Fruit fly (Drosophila melanogaster) whole organism, embryonic: ENCODE measurements around the gene Cyt-c1L.

Experiments used
- Bgb ChIP-seq: fragments of 200-800 bp; sonication (Bioruptor generic); IDR thresholded peaks from 2 replicates; pipeline ENCODE4 v1.3.6; 2022; ENCODE audit warnings: missing biosample characterization, missing genetic modification characterization; ENCODE audit not compliant: partially characterized antibody
- Bteb2 ChIP-seq: fragments of 200-800 bp; sonication (Bioruptor generic); optimal IDR thresholded peaks from 2 replicates; lab custom pipeline; 2016; ENCODE audit warnings: missing biosample characterization, missing genetic modification characterization
- CG1024 ChIP-seq: fragments of 200-800 bp; sonication (Bioruptor generic); IDR thresholded peaks from 2 replicates; pipeline ENCODE4 v1.3.6; 2022; ENCODE audit warnings: missing biosample characterization, missing genetic modification characterization
- CG10543 ChIP-seq: fragments of 200-800 bp; sonication (Bioruptor generic); optimal IDR thresholded peaks from 3 replicates; lab custom pipeline; 2017; ENCODE audit warnings: missing biosample characterization, mild to moderate bottlenecking, missing genetic modification characterization, moderate library complexity
- CG10565 ChIP-seq: fragments of 200-800 bp; sonication (Bioruptor generic); optimal IDR thresholded peaks from 3 replicates; lab custom pipeline; 2016; ENCODE audit warnings: missing biosample characterization, mild to moderate bottlenecking, missing genetic modification characterization
- CG11456 ChIP-seq: fragments of 200-800 bp; sonication (Bioruptor generic); IDR thresholded peaks from 3 replicates; pipeline ENCODE4 v1.3.6; 2022; ENCODE audit warnings: missing biosample characterization, missing genetic modification characterization
- CG11696 ChIP-seq: fragments of 200-800 bp; sonication (Bioruptor generic); IDR thresholded peaks from 2 replicates; pipeline ENCODE4 v1.3.6; 2022; ENCODE audit warnings: missing biosample characterization, missing genetic modification characterization
- CG12071 ChIP-seq: fragments of 200-800 bp; sonication (Bioruptor generic); optimal IDR thresholded peaks from 3 replicates; lab custom pipeline; 2018; ENCODE audit warnings: missing biosample characterization, mild to moderate bottlenecking, missing genetic modification characterization
- CG13624 ChIP-seq: fragments of 200-800 bp; sonication (Bioruptor generic); optimal IDR thresholded peaks from 2 replicates; lab custom pipeline; 2016; ENCODE audit warnings: missing biosample characterization, missing genetic modification characterization
- CG14710 ChIP-seq: fragments of 200-800 bp; sonication (Bioruptor generic); optimal IDR thresholded peaks from 3 replicates; lab custom pipeline; 2019; ENCODE audit warnings: missing biosample characterization, mild to moderate bottlenecking, missing genetic modification characterization, moderate library complexity
- CG1603 ChIP-seq: fragments of 200-800 bp; sonication (Bioruptor generic); optimal IDR thresholded peaks from 2 replicates; lab custom pipeline; 2019; ENCODE audit warnings: missing biosample characterization, mild to moderate bottlenecking, missing genetic modification characterization, moderate library complexity
- CG18599 ChIP-seq: fragments of 200-800 bp; sonication (Bioruptor generic); optimal IDR thresholded peaks from 3 replicates; lab custom pipeline; 2017; ENCODE audit warnings: missing biosample characterization, missing genetic modification characterization, mild to moderate bottlenecking, moderate library complexity, missing genetic modification reagents
- CG2199 ChIP-seq: fragments of 200-800 bp; sonication (Bioruptor generic); IDR thresholded peaks from 3 replicates; pipeline ENCODE4 v1.3.6; 2022; ENCODE audit warnings: missing biosample characterization, missing genetic modification characterization
- CG2889 ChIP-seq: fragments of 200-800 bp; sonication (Bioruptor generic); IDR thresholded peaks from 3 replicates; pipeline ENCODE4 v1.3.6; 2022; ENCODE audit warnings: missing biosample characterization, missing genetic modification characterization
- CG3847 ChIP-seq: fragments of 200-800 bp; sonication (Bioruptor generic); IDR thresholded peaks from 2 replicates; pipeline ENCODE4 v1.3.6; 2022; ENCODE audit warnings: missing biosample characterization, missing genetic modification characterization
- CG4854 ChIP-seq: fragments of 200-800 bp; sonication (Bioruptor generic); optimal IDR thresholded peaks from 2 replicates; lab custom pipeline; 2016; ENCODE audit warnings: missing biosample characterization, missing genetic modification characterization, inconsistent platforms
- CG7987 ChIP-seq: fragments of 200-800 bp; sonication (Bioruptor generic); optimal IDR thresholded peaks from 2 replicates; lab custom pipeline; 2018; ENCODE audit warnings: missing biosample characterization, mild to moderate bottlenecking, missing genetic modification characterization, moderate library complexity
- CG8765 ChIP-seq: fragments of 200-800 bp; sonication (Bioruptor generic); IDR thresholded peaks from 2 replicates; pipeline ENCODE4 v1.3.6; 2022; ENCODE audit warnings: missing biosample characterization, missing genetic modification characterization
- Dip3 ChIP-seq: fragments of 200-800 bp; sonication (Bioruptor generic); optimal IDR thresholded peaks from 3 replicates; lab custom pipeline; 2016; ENCODE audit warnings: missing biosample characterization, missing genetic modification characterization
- E2f1 ChIP-seq: fragments of 200-800 bp; sonication (Bioruptor generic); IDR thresholded peaks from 2 replicates; pipeline ENCODE4 v1.3.6; 2022; ENCODE audit warnings: missing biosample characterization, missing genetic modification characterization
- HLH4C ChIP-seq: fragments of 200-800 bp; sonication (Bioruptor generic); IDR thresholded peaks from 3 replicates; pipeline ENCODE4 v1.3.6; 2022; ENCODE audit warnings: missing biosample characterization, missing genetic modification characterization; ENCODE audit not compliant: partially characterized antibody
- Mrtf ChIP-seq: fragments of 200-800 bp; sonication (Bioruptor generic); IDR thresholded peaks from 3 replicates; pipeline ENCODE4 v1.3.6; 2022; ENCODE audit warnings: missing biosample characterization, missing genetic modification characterization
- NC2α ChIP-seq: fragments of 200-800 bp; sonication (Bioruptor generic); optimal IDR thresholded peaks from 2 replicates; lab custom pipeline; 2016; ENCODE audit warnings: missing biosample characterization, missing genetic modification characterization
- Poxn ChIP-seq: fragments of 200-800 bp; sonication (Bioruptor generic); IDR thresholded peaks from 2 replicates; pipeline ENCODE4 v1.3.6; 2022; ENCODE audit warnings: missing biosample characterization, missing genetic modification characterization
- Rx ChIP-seq: fragments of 200-800 bp; sonication (Bioruptor generic); IDR thresholded peaks from 2 replicates; pipeline ENCODE4 v1.3.6; 2022; ENCODE audit warnings: missing biosample characterization, missing genetic modification characterization
- Spps ChIP-seq: fragments of 200-800 bp; sonication (Bioruptor generic); optimal IDR thresholded peaks from 2 replicates; lab custom pipeline; 2018; ENCODE audit warnings: missing biosample characterization, mild to moderate bottlenecking, missing genetic modification characterization
- Stat92E ChIP-seq, 3 experiments: fragments of >200 bp in 2 of 3; fragments of 200-800 bp in 1 of 3; sonication (Bioruptor generic) in 1 of 3; optimal IDR thresholded peaks; 2 replicates each; lab custom pipeline; 2017 to 2019; ENCODE audit warnings: missing biosample characterization in 3 of 3, missing genetic modification characterization in 3 of 3, mild to moderate bottlenecking in 1 of 3, moderate library complexity in 1 of 3
- Vsx1 ChIP-seq: fragments of 200-800 bp; sonication (Bioruptor generic); optimal IDR thresholded peaks from 2 replicates; lab custom pipeline; 2017; ENCODE audit warnings: missing biosample characterization, mild to moderate bottlenecking, missing genetic modification characterization, missing genetic modification reagents
- aop ChIP-seq: fragments of 200-800 bp; sonication (Bioruptor generic); IDR thresholded peaks from 2 replicates; pipeline ENCODE4 v1.3.6; 2022; ENCODE audit warnings: missing biosample characterization, missing genetic modification characterization
- ap ChIP-seq: fragments of 200-800 bp; sonication (Bioruptor generic); IDR thresholded peaks from 2 replicates; pipeline ENCODE4 v1.3.6; 2022; ENCODE audit warnings: missing biosample characterization, missing genetic modification characterization
- br ChIP-seq: fragments of >200 bp; optimal IDR thresholded peaks from 2 replicates; lab custom pipeline; 2017
- bsh ChIP-seq, 2 experiments: fragments of 200-800 bp; sonication (Bioruptor generic); optimal IDR thresholded peaks; 2 replicates each; lab custom pipeline; 2017 to 2018; ENCODE audit warnings: mild to moderate bottlenecking in 2 of 2, missing biosample characterization in 2 of 2, missing genetic modification characterization in 2 of 2, moderate library complexity in 1 of 2
- chn ChIP-seq: fragments of 200-800 bp; sonication (Bioruptor generic); optimal IDR thresholded peaks from 2 replicates; lab custom pipeline; 2016; ENCODE audit warnings: missing biosample characterization, missing genetic modification characterization
- ci ChIP-seq: fragments of 200-800 bp; sonication (Bioruptor generic); IDR thresholded peaks from 3 replicates; pipeline ENCODE4 v1.3.6; 2022; ENCODE audit warnings: missing biosample characterization, missing genetic modification characterization
- emc ChIP-seq: fragments of 200-800 bp; sonication (Bioruptor generic); optimal IDR thresholded peaks from 2 replicates; lab custom pipeline; 2016; ENCODE audit warnings: missing biosample characterization, missing genetic modification characterization
- gro ChIP-seq: fragments of 200-800 bp; sonication (Bioruptor generic); optimal IDR thresholded peaks from 2 replicates; lab custom pipeline; 2016; ENCODE audit warnings: missing biosample characterization, missing genetic modification characterization
- gsb ChIP-seq: fragments of 200-800 bp; sonication (Bioruptor generic); IDR thresholded peaks from 2 replicates; pipeline ENCODE4 v1.3.6; 2022; ENCODE audit warnings: missing biosample characterization, missing genetic modification characterization
- hth ChIP-seq: fragments of >200 bp; optimal IDR thresholded peaks from 2 replicates; lab custom pipeline; 2017; ENCODE audit warnings: inconsistent platforms
- jumu ChIP-seq: fragments of 200-800 bp; sonication (Bioruptor generic); optimal IDR thresholded peaks from 3 replicates; lab custom pipeline; 2016; ENCODE audit warnings: missing biosample characterization, missing genetic modification characterization
- lola ChIP-seq, 3 experiments: fragments of >200 bp in 2 of 3; fragments of 200-800 bp in 1 of 3; sonication (Bioruptor generic) in 1 of 3; optimal IDR thresholded peaks; 2 replicates each; lab custom pipeline; 2017 to 2019; ENCODE audit warnings: missing biosample characterization in 3 of 3, missing genetic modification characterization in 3 of 3, mild to moderate bottlenecking in 1 of 3, moderate library complexity in 1 of 3
- lov ChIP-seq, 2 experiments: fragments of 200-800 bp in 1 of 2; fragments of >200 bp in 1 of 2; sonication (Bioruptor generic) in 1 of 2; IDR thresholded peaks in 1 of 2; optimal IDR thresholded peaks in 1 of 2; 2 replicates in 1 of 2; 3 replicates in 1 of 2; pipeline versions ENCODE4 v1.3.6 to Lab custom; 2017 to 2022; ENCODE audit warnings: missing biosample characterization in 1 of 2, missing genetic modification characterization in 1 of 2
- maf-S ChIP-seq: fragments of 200-800 bp; sonication (Bioruptor generic); optimal IDR thresholded peaks from 2 replicates; lab custom pipeline; 2016; ENCODE audit warnings: missing biosample characterization, missing genetic modification characterization
- pan ChIP-seq, 4 experiments: fragments of >200 bp in 3 of 4; fragments of 200-800 bp in 1 of 4; sonication (Bioruptor generic) in 1 of 4; optimal IDR thresholded peaks in 3 of 4; IDR thresholded peaks in 1 of 4; 2 replicates each; pipeline versions ENCODE4 v1.3.6 to Lab custom; 2017 to 2022; ENCODE audit warnings: missing biosample characterization in 2 of 4, missing genetic modification characterization in 2 of 4, mixed read lengths in 1 of 4
- pum ChIP-seq: fragments of 200-800 bp; sonication (Bioruptor generic); optimal IDR thresholded peaks from 2 replicates; lab custom pipeline; 2016; ENCODE audit warnings: missing biosample characterization, missing genetic modification characterization
- slou ChIP-seq: fragments of 200-800 bp; sonication (Bioruptor generic); optimal IDR thresholded peaks from 3 replicates; lab custom pipeline; 2016; ENCODE audit warnings: missing biosample characterization, missing genetic modification characterization
- slp2 ChIP-seq: fragments of 200-800 bp; sonication (Bioruptor generic); optimal IDR thresholded peaks from 2 replicates; lab custom pipeline; 2016; ENCODE audit warnings: missing biosample characterization, missing genetic modification characterization
- sqz ChIP-seq: fragments of 200-800 bp; sonication (Bioruptor generic); optimal IDR thresholded peaks from 3 replicates; lab custom pipeline; 2018; ENCODE audit warnings: missing biosample characterization, mild to moderate bottlenecking, missing genetic modification characterization
- tap ChIP-seq: fragments of 200-800 bp; optimal IDR thresholded peaks from 3 replicates; lab custom pipeline; 2019; ENCODE audit warnings: missing biosample characterization, mild to moderate bottlenecking, missing genetic modification characterization, moderate library complexity
- z ChIP-seq: fragments of 200-800 bp; sonication (Bioruptor generic); IDR thresholded peaks from 3 replicates; pipeline ENCODE4 v1.3.6; 2022; ENCODE audit warnings: missing biosample characterization, missing genetic modification characterization

Cyt-c1L gene

dm6 chr3R:29207012-29207656 lies 3.2 kb upstream of the Cyt-c1L start (continued):
- TF ChIP-seq Stat92E (GFP tag; optimal IDR thresholded peaks at IDR 0.05; lab: Kevin White, UChicago): no peak
- no peak for TF ChIP-seq slp2 (GFP tag; lab: Kevin White, UChicago)
- TF ChIP-seq ci (GFP tag; lab: Robert Waterston, UW): peak; percentile 77
- TF ChIP-seq CG18599 (GFP tag; lab: Kevin White, UChicago): peak; percentile 62
- TF ChIP-seq maf-S (GFP tag; lab: Kevin White, UChicago): no peak
- TF ChIP-seq CG2199: no peak
- peak; percentile 63 for TF ChIP-seq CG3847 (GFP tag; lab: Robert Waterston, UW)
- peak; percentile 74 for TF ChIP-seq CG11456 (GFP tag; lab: Robert Waterston, UW)
- TF ChIP-seq CG10543 (GFP tag; lab: Kevin White, UChicago): peak; percentile 12
- no peak for TF ChIP-seq CG1603
- peak; percentile 47; the same call in 1 of the 2 replicates for TF ChIP-seq CG1024 (GFP tag; lab: Robert Waterston, UW)
- TF ChIP-seq ap: no peak
- no peak for TF ChIP-seq chn
- TF ChIP-seq CG4854: no peak
- no peak for TF ChIP-seq Dip3 (GFP tag; lab: Kevin White, UChicago)
- no peak for TF ChIP-seq br (lab: Kevin White, UChicago)
- peak; percentile 40 for TF ChIP-seq CG12071 (GFP tag; lab: Kevin White, UChicago)
- no peak for TF ChIP-seq Spps (tag; lab: Kevin White, UChicago)
- TF ChIP-seq tap (tag; lab: Kevin White, UChicago): peak; percentile 56
- no peak for TF ChIP-seq CG10565 (GFP tag; lab: Kevin White, UChicago)
- peak in 1 of 3 experiments; percentile 14 for TF ChIP-seq lola (GFP tag; optimal IDR thresholded peaks at IDR 0.05; lab: Kevin White, UChicago)
- peak; percentile 78 for TF ChIP-seq Mrtf
- no peak for TF ChIP-seq emc (GFP tag; lab: Kevin White, UChicago)
- no peak for TF ChIP-seq pan (optimal IDR thresholded peaks at IDR 0.05; lab: Kevin White, UChicago)
- TF ChIP-seq pan (GFP tag; optimal IDR thresholded peaks at IDR 0.05 in 1 of 2, IDR thresholded peaks at IDR 0.05 in 1 of 2): peak in 1 of 2 experiments; percentile 85
- TF ChIP-seq NC2α (GFP tag; lab: Kevin White, UChicago): no peak
- TF ChIP-seq lov (optimal IDR thresholded peaks at IDR 0.05; lab: Kevin White, UChicago): no peak
- TF ChIP-seq lov (GFP tag; IDR thresholded peaks at IDR 0.05; lab: Robert Waterston, UW): peak; percentile 64; the same call in 1 of the 3 replicates
- TF ChIP-seq z (GFP tag; lab: Robert Waterston, UW): no peak
- TF ChIP-seq jumu: no peak
- TF ChIP-seq sqz (GFP tag; lab: Kevin White, UChicago): peak; percentile 33
- 0 out of 2 replicates have a peak, but pooled peaks have one; percentile 34 for TF ChIP-seq gsb (GFP tag; lab: Robert Waterston, UW)
- peak; percentile 62 for TF ChIP-seq E2f1 (GFP tag; lab: Robert Waterston, UW)
- peak; percentile 11 for TF ChIP-seq CG7987 (GFP tag; lab: Kevin White, UChicago)
- peak; percentile 58 for TF ChIP-seq CG11696 (GFP tag; lab: Robert Waterston, UW)
- peak; percentile 24; the same call in 1 of the 3 replicates for TF ChIP-seq CG2889
- peak; percentile 41; the same call in 1 of the 2 replicates for TF ChIP-seq Rx (GFP tag; lab: Robert Waterston, UW)
- TF ChIP-seq gro (GFP tag; lab: Kevin White, UChicago): no peak
- peak; percentile 23 for TF ChIP-seq CG14710 (tag; lab: Kevin White, UChicago)
- peak; percentile 60 to 87 for TF ChIP-seq bsh (GFP tag; optimal IDR thresholded peaks at IDR 0.05; lab: Kevin White, UChicago)
- TF ChIP-seq hth (lab: Kevin White, UChicago): no peak
- TF ChIP-seq Bteb2 (GFP tag; lab: Kevin White, UChicago): no peak
- TF ChIP-seq pum: no peak
- TF ChIP-seq Bgb: no peak
- no peak for TF ChIP-seq slou (GFP tag; lab: Kevin White, UChicago)
- no peak for TF ChIP-seq aop (GFP tag; lab: Robert Waterston, UW)
- TF ChIP-seq Vsx1 (GFP tag; lab: Kevin White, UChicago): peak; percentile 19
- no peak for TF ChIP-seq CG8765
- no peak for TF ChIP-seq CG13624 (GFP tag; lab: Kevin White, UChicago)
- no peak for TF ChIP-seq Poxn
- TF ChIP-seq HLH4C (GFP tag; lab: Robert Waterston, UW): no peak
